Worm (Caenorhabditis elegans): ENCODE results near the gene pqn-67.

ce11 chrV:12941797-12942474 lies 17.7 kb downstream of the pqn-67 start, which contains the start of gene T16G1.4:
- TF ChIP-seq F52B5.7 (tag; optimal IDR thresholded peaks at IDR 0.05) (no peak), ets-4 (GFP tag; optimal IDR thresholded peaks at IDR 0.05) (no peak), athp-1 (tag; optimal IDR thresholded peaks at IDR 0.05) (no peak), nhr-120 (GFP tag; IDR thresholded peaks at IDR 0.05) (no peak), ekl-4 (GFP tag; IDR thresholded peaks at IDR 0.05) (no peak), ztf-25 (GFP tag; IDR thresholded peaks at IDR 0.05) (no peak), repo-1 (tag; optimal IDR thresholded peaks at IDR 0.05) (no peak), F57C9.4 (tag; optimal IDR thresholded peaks at IDR 0.05) (no peak), pha-4 (tag; optimal IDR thresholded peaks at IDR 0.05) (no peak), nfya-1 (tag; optimal IDR thresholded peaks at IDR 0.05; ENCODE audit: borderline replicate concordance, insufficient read depth) (no peak)

Data from whole organism, young adult.